Fruit fly (Drosophila melanogaster): Measurements from ENCODE around the gene Alg1.

dm6 chr3R:17787780-17788179 is 23.2 kb downstream of the Alg1 start:
- TF ChIP-seq OdsH (GFP tag; optimal IDR thresholded peaks at IDR 0.05) = no peak
- no peak for TF ChIP-seq Hr39 (GFP tag; optimal IDR thresholded peaks at IDR 0.05)
